Worm (Caenorhabditis elegans) whole organism, mixed stage, embryonic: ENCODE results near the gene abu-8.

Experiments
- nhr-12 ChIP-seq: fragments of 150-350 bp; optimal IDR thresholded peaks from 2 replicates; lab custom pipeline; 2014; ENCODE audit warnings: missing biosample characterization, missing genetic modification characterization
- nhr-28 ChIP-seq: fragments of 150-350 bp; optimal IDR thresholded peaks from 2 replicates; lab custom pipeline; 2014; ENCODE audit warnings: missing biosample characterization, missing genetic modification characterization
- pha-4 ChIP-seq: fragments of 150-350 bp; optimal IDR thresholded peaks from 2 replicates; lab custom pipeline; 2018; ENCODE audit warnings: missing biosample characterization, missing genetic modification reagents, missing genetic modification characterization

DNA sequence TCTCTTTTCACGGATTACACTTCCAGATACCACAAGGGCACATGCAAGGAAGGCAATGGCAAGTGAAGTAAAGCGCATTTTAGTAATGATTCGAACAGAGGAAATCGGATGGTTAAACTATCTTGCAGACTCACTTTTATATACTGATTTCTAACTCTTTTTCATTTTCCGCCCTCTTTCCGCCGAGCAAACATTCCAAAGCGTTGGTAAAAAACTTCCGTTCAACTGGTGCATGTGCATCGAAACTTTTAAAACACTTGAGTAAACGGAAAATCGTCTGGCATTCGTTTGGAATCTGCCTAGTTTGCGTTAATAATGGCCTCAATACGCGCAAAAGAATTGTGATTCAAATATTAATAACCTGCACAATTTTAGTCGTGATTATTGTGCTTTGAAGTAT is 29.7 kb downstream of the abu-8 start, which contains the start of gene abu-7:
- TF ChIP-seq pha-4 (tag; lab: Kevin White, UChicago) (no peak), nhr-28 (no peak), nhr-12 (tag; lab: Kevin White, UChicago) (no peak)
